Fruit fly (Drosophila melanogaster): ENCODE results near the gene jvl.
A peak's percentile ranks its signal among the peaks of the same experiment; 100 is the strongest.

jvl gene

DNA sequence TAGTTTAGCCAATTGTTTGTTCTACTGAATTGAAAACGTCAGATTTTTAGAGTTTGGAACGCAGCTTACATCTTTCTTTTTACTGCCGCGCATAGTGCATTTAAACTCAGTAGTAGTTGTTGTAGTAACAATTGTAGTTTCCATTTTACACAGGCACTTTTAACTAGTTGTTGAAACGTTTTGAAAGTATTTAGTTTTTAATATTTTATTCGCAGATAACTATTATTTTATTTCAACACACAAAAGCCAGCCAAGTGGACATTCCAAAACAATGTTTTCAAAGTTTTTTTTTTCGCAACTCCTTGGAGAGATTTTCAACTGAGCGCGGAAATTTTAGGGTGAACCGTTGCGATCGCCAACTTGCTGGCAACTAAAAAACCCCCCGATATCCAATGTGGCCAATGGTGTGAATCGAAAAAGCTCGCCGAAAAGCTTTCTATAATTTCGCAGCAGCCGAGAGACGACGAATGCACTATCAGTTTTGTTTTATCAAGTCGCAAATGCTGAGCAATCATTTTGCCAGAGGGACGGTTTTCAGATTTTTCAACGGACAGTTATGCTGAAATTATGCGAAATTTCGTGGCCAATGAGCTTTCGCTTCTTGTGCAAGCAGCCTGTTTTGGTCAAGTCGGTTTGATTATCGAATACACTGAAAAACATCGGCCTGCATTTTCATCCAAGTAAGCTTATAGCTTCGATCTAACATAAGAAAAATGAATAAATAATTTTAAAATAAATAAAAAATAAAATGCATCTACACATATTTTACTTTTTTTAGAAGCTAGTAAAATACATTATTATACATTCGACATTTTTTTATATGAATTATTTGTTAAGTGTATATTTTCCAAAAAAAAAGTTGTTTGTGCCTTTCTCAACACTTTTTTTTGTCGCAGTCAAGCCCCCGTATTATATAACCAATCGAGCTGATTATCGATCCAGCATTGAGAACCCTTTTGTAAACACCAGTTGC lies 12.4 kb upstream of the jvl start:
- TF ChIP-seq Sox102F (GFP tag; optimal IDR thresholded peaks at IDR 0.05) (peak; percentile 62), cyc (GFP tag; optimal IDR thresholded peaks at IDR 0.05) (peak; percentile 63), CG8119 (GFP tag; IDR thresholded peaks at IDR 0.05) (peak; percentile 73), svp (GFP tag) (peak; percentile 76), Ets21C (GFP tag; optimal IDR thresholded peaks at IDR 0.05) (no peak), CG32006 (GFP tag; optimal IDR thresholded peaks at IDR 0.05) (peak; percentile 69), Sox15 (GFP tag; optimal IDR thresholded peaks at IDR 0.05) (peak; percentile 23), CG11294 (GFP tag; IDR thresholded peaks at IDR 0.05) (0 out of 2 replicates have a peak, but pooled peaks have one; percentile 13), vri (GFP tag; optimal IDR thresholded peaks at IDR 0.05) (peak; percentile 65), spab (GFP tag; optimal IDR thresholded peaks at IDR 0.05) (peak; percentile 22), CG3032 (tag; optimal IDR thresholded peaks at IDR 0.05) (peak; percentile 54), CG6792 (GFP tag; optimal IDR thresholded peaks at IDR 0.05) (peak; percentile 68), Ets96B (tag; optimal IDR thresholded peaks at IDR 0.05) (peak; percentile 9), CG15336 (GFP tag; IDR thresholded peaks at IDR 0.05) (peak; percentile 86), Hr4 (GFP tag; optimal IDR thresholded peaks at IDR 0.05) (peak; percentile 46), CG34406 (GFP tag; optimal IDR thresholded peaks at IDR 0.05) (peak; percentile 79), Eip75B (GFP tag; optimal IDR thresholded peaks at IDR 0.05) (no peak), CG6854 (GFP tag; optimal IDR thresholded peaks at IDR 0.05) (peak; percentile 34), CG3919 (GFP tag; optimal IDR thresholded peaks at IDR 0.05) (peak; percentile 84), CG1621 (tag; optimal IDR thresholded peaks at IDR 0.05) (no peak), CG10631 (GFP tag; optimal IDR thresholded peaks at IDR 0.05) (peak; percentile 40), Hr38 (GFP tag; optimal IDR thresholded peaks at IDR 0.05) (no peak), acj6 (GFP tag; optimal IDR thresholded peaks at IDR 0.05) (peak; percentile 62), fd85E (GFP tag; optimal IDR thresholded peaks at IDR 0.05) (no peak), esn (GFP tag; optimal IDR thresholded peaks at IDR 0.05) (peak; percentile 71), CG8632 (GFP tag; optimal IDR thresholded peaks at IDR 0.05) (peak; percentile 81), net (GFP tag; optimal IDR thresholded peaks at IDR 0.05) (peak; percentile 45), fd59A (GFP tag; optimal IDR thresholded peaks at IDR 0.05) (no peak), pdm3 (GFP tag; optimal IDR thresholded peaks at IDR 0.05) (peak; percentile 32), CG10669 (GFP tag; optimal IDR thresholded peaks at IDR 0.05) (peak; percentile 39), fkh (GFP tag; optimal IDR thresholded peaks at IDR 0.05) (no peak), CG4318 (GFP tag; optimal IDR thresholded peaks at IDR 0.05) (peak; percentile 31), Sox14 (GFP tag; optimal IDR thresholded peaks at IDR 0.05) (no peak), CG7368 (GFP tag; optimal IDR thresholded peaks at IDR 0.05) (peak; percentile 69), CG6808 (GFP tag; optimal IDR thresholded peaks at IDR 0.05) (peak; percentile 26), Blimp-1 (GFP tag; optimal IDR thresholded peaks at IDR 0.05) (peak; percentile 55), dsx (GFP tag; optimal IDR thresholded peaks at IDR 0.05; ENCODE audit: poor library complexity, severe bottlenecking) (no peak), CG31627 (GFP tag; optimal IDR thresholded peaks at IDR 0.05) (peak; percentile 32), eg (GFP tag; IDR thresholded peaks at IDR 0.05) (peak; percentile 79), Eip93F (GFP tag; optimal IDR thresholded peaks at IDR 0.05) (no peak), salr (GFP tag; optimal IDR thresholded peaks at IDR 0.05) (peak in 1 of 2 experiments; percentile 58), lz (GFP tag; optimal IDR thresholded peaks at IDR 0.05) (peak; percentile 37), topi (GFP tag; optimal IDR thresholded peaks at IDR 0.05) (peak; percentile 68), ss (GFP tag; optimal IDR thresholded peaks at IDR 0.05) (no peak), CG9139 (GFP tag; optimal IDR thresholded peaks at IDR 0.05) (no peak), Lpt (GFP tag; optimal IDR thresholded peaks at IDR 0.05) (peak; percentile 50), CG6276 (GFP tag; optimal IDR thresholded peaks at IDR 0.05) (peak; percentile 66), CG8319 (GFP tag; optimal IDR thresholded peaks at IDR 0.05) (peak; percentile 41), Gug (GFP tag; IDR thresholded peaks at IDR 0.05) (peak; percentile 57)

Data from whole organism, prepupa.